Fruit fly (Drosophila melanogaster) whole organism, adult: ENCODE results near the gene Or2a.

Source experiments
- CG11617 ChIP-seq: fragments of 200-800 bp; sonication (Bioruptor generic); optimal IDR thresholded peaks from 2 replicates; lab custom pipeline; 2017; ENCODE audit warnings: mild to moderate bottlenecking, missing biosample characterization, missing genetic modification reagents, missing genetic modification characterization
- CG12768 ChIP-seq: fragments of 200-800 bp; sonication (Bioruptor generic); optimal IDR thresholded peaks from 2 replicates; lab custom pipeline; 2017; ENCODE audit warnings: missing biosample characterization, missing genetic modification characterization, mild to moderate bottlenecking, moderate library complexity, missing genetic modification reagents
- CG14711 ChIP-seq: fragments of 200-800 bp; sonication (Bioruptor generic); optimal IDR thresholded peaks from 2 replicates; lab custom pipeline; 2018; ENCODE audit warnings: missing biosample characterization, mild to moderate bottlenecking, missing genetic modification characterization, moderate library complexity
- CG1620 ChIP-seq: fragments of 200-800 bp; sonication (Bioruptor generic); optimal IDR thresholded peaks from 2 replicates; lab custom pipeline; 2016; ENCODE audit warnings: missing biosample characterization, missing genetic modification characterization
- CG33017 ChIP-seq: fragments of 200-800 bp; sonication (Bioruptor generic); optimal IDR thresholded peaks from 2 replicates; lab custom pipeline; 2018; ENCODE audit warnings: missing biosample characterization, mild to moderate bottlenecking, missing genetic modification characterization, moderate library complexity
- CG5204 ChIP-seq: fragments of 200-800 bp; sonication (Bioruptor generic); optimal IDR thresholded peaks from 2 replicates; lab custom pipeline; 2016; ENCODE audit warnings: missing biosample characterization, missing genetic modification characterization
- CG7045 ChIP-seq: fragments of 200-800 bp; sonication (Bioruptor generic); optimal IDR thresholded peaks from 2 replicates; lab custom pipeline; 2017; ENCODE audit warnings: missing biosample characterization, mild to moderate bottlenecking, missing genetic modification characterization
- CG7101 ChIP-seq: fragments of 200-800 bp; sonication (Bioruptor generic); optimal IDR thresholded peaks from 2 replicates; lab custom pipeline; 2018; ENCODE audit warnings: missing biosample characterization, mild to moderate bottlenecking, missing genetic modification characterization, moderate library complexity
- Clk ChIP-seq: fragments of 200-800 bp; sonication (Bioruptor generic); optimal IDR thresholded peaks from 2 replicates; lab custom pipeline; 2017; ENCODE audit warnings: missing biosample characterization, missing genetic modification characterization
- Crg-1 ChIP-seq: fragments of 200-800 bp; sonication (Bioruptor generic); optimal IDR thresholded peaks from 2 replicates; lab custom pipeline; 2016; ENCODE audit warnings: missing biosample characterization, missing genetic modification characterization
- Hr96 ChIP-seq: fragments of 200-800 bp; sonication (Bioruptor generic); optimal IDR thresholded peaks from 2 replicates; lab custom pipeline; 2016; ENCODE audit warnings: missing biosample characterization, missing genetic modification characterization
- Mnt ChIP-seq: fragments of 200-800 bp; sonication (Bioruptor generic); optimal IDR thresholded peaks from 2 replicates; lab custom pipeline; 2016; ENCODE audit warnings: missing biosample characterization, mild to moderate bottlenecking, missing genetic modification characterization
- bab1 ChIP-seq: fragments of 200-800 bp; sonication (Bioruptor generic); optimal IDR thresholded peaks from 3 replicates; lab custom pipeline; 2019; ENCODE audit warnings: missing biosample characterization, mild to moderate bottlenecking, missing genetic modification characterization, moderate library complexity
- cic ChIP-seq: fragments of 200-800 bp; sonication (Bioruptor generic); optimal IDR thresholded peaks from 2 replicates; lab custom pipeline; 2017; ENCODE audit warnings: missing biosample characterization, mild to moderate bottlenecking, missing genetic modification characterization, moderate library complexity
- cnc ChIP-seq, 2 experiments: fragments of >200 bp; optimal IDR thresholded peaks; 2 replicates each; lab custom pipeline; 2017
- kay ChIP-seq: fragments of 200-800 bp; sonication (Bioruptor generic); peaks from one replicate; lab custom pipeline; 2016; ENCODE audit warnings: missing biosample characterization, missing genetic modification characterization, borderline replicate concordance
- ovo ChIP-seq: fragments of 200-800 bp; sonication (Bioruptor generic); optimal IDR thresholded peaks from 2 replicates; lab custom pipeline; 2016; ENCODE audit warnings: missing biosample characterization, missing genetic modification characterization
- pad ChIP-seq: fragments of 200-800 bp; sonication (Bioruptor generic); optimal IDR thresholded peaks from 3 replicates; lab custom pipeline; 2017; ENCODE audit warnings: missing biosample characterization, missing genetic modification characterization, mild to moderate bottlenecking, moderate library complexity, missing genetic modification reagents
- tj ChIP-seq: fragments of 200-800 bp; sonication (Bioruptor generic); optimal IDR thresholded peaks from 3 replicates; lab custom pipeline; 2017; ENCODE audit warnings: missing biosample characterization, mild to moderate bottlenecking, missing genetic modification characterization, moderate library complexity
- toe ChIP-seq: fragments of 200-800 bp; sonication (Bioruptor generic); optimal IDR thresholded peaks from 2 replicates; lab custom pipeline; 2016; ENCODE audit warnings: missing biosample characterization, missing genetic modification characterization

Gene Or2a

dm6 chrX:2245931-2246330 lies at the start of gene Or2a:
TSS of gene Or2a (plus strand) at chrX:2246231.
- TF ChIP-seq bab1 (GFP tag; lab: Kevin White, UChicago) (no peak), CG7101 (tag; lab: Kevin White, UChicago) (no peak), tj (GFP tag; lab: Kevin White, UChicago) (no peak), Clk (GFP tag; lab: Kevin White, UChicago) (no peak), CG11617 (GFP tag; lab: Kevin White, UChicago) (no peak), ovo (GFP tag; lab: Kevin White, UChicago) (no peak), CG5204 (no peak), CG33017 (tag; lab: Kevin White, UChicago) (no peak), kay (GFP tag; lab: Kevin White, UChicago) (no peak), CG1620 (GFP tag; lab: Kevin White, UChicago) (no peak), CG12768 (GFP tag; lab: Kevin White, UChicago) (no peak), Mnt (GFP tag; lab: Kevin White, UChicago) (no peak), Hr96 (GFP tag; lab: Kevin White, UChicago) (no peak), pad (GFP tag; lab: Kevin White, UChicago) (no peak), cic (no peak), CG7045 (GFP tag; lab: Kevin White, UChicago) (no peak), cnc (optimal IDR thresholded peaks at IDR 0.05; lab: Kevin White, UChicago) (no peak), Crg-1 (GFP tag; lab: Kevin White, UChicago) (no peak)

dm6 chrX:2197414-2198271 lies 48.4 kb upstream of the Or2a start:
- TF ChIP-seq CG12768 (GFP tag; lab: Kevin White, UChicago) (no peak), CG14711 (tag; lab: Kevin White, UChicago) (no peak), CG33017 (tag; lab: Kevin White, UChicago) (no peak), CG7101 (tag; lab: Kevin White, UChicago) (no peak), Crg-1 (GFP tag; lab: Kevin White, UChicago) (no peak), pad (GFP tag; lab: Kevin White, UChicago) (no peak), bab1 (GFP tag; lab: Kevin White, UChicago) (no peak), CG11617 (GFP tag; lab: Kevin White, UChicago) (no peak), CG5204 (no peak), ovo (GFP tag; lab: Kevin White, UChicago) (no peak), cnc (optimal IDR thresholded peaks at IDR 0.05; lab: Kevin White, UChicago) (no peak), CG1620 (GFP tag; lab: Kevin White, UChicago) (no peak), toe (GFP tag; lab: Kevin White, UChicago) (no peak), Hr96 (GFP tag; lab: Kevin White, UChicago) (no peak), kay (GFP tag; lab: Kevin White, UChicago) (no peak), tj (GFP tag; lab: Kevin White, UChicago) (no peak), cic (no peak), Clk (GFP tag; lab: Kevin White, UChicago) (no peak)

dm6 chrX:2198272-2198571 lies 47.8 kb upstream of the Or2a start:
- TF ChIP-seq kay (GFP tag; lab: Kevin White, UChicago): no peak
- no peak for TF ChIP-seq CG33017 (tag; lab: Kevin White, UChicago)
- TF ChIP-seq bab1 (GFP tag; lab: Kevin White, UChicago): no peak
- no peak for TF ChIP-seq CG5204
- TF ChIP-seq ovo (GFP tag; lab: Kevin White, UChicago): no peak
- TF ChIP-seq CG7101 (tag; lab: Kevin White, UChicago): no peak
- TF ChIP-seq Mnt (GFP tag; lab: Kevin White, UChicago): no peak
- TF ChIP-seq Hr96 (GFP tag; lab: Kevin White, UChicago): no peak
- no peak for TF ChIP-seq toe (GFP tag; lab: Kevin White, UChicago)

- TF ChIP-seq pad (GFP tag; lab: Kevin White, UChicago) (peak; percentile 10), CG12768 (GFP tag; lab: Kevin White, UChicago) (peak; percentile 6), cic (peak; percentile 53), tj (GFP tag; lab: Kevin White, UChicago) (no peak), Mnt (GFP tag; lab: Kevin White, UChicago) (peak; percentile 14), kay (GFP tag; lab: Kevin White, UChicago) (no peak)
Observed at dm6 chrX:2199303-2199702, 46.7 kb upstream of the Or2a start.

dm6 chrX:2203766-2204165 lies 42.3 kb upstream of the Or2a start, which contains the start of gene FarO:
TSS of gene FarO (minus strand) at chrX:2203866.
- no peak for TF ChIP-seq CG14711 (tag; lab: Kevin White, UChicago)
- TF ChIP-seq CG1620 (GFP tag; lab: Kevin White, UChicago): no peak
- no peak for TF ChIP-seq CG5204
- TF ChIP-seq ovo (GFP tag; lab: Kevin White, UChicago): no peak
- TF ChIP-seq CG11617 (GFP tag; lab: Kevin White, UChicago): no peak
- no peak for TF ChIP-seq toe (GFP tag; lab: Kevin White, UChicago)
- no peak for TF ChIP-seq pad (GFP tag; lab: Kevin White, UChicago)
- no peak for TF ChIP-seq Hr96 (GFP tag; lab: Kevin White, UChicago)
- no peak for TF ChIP-seq tj (GFP tag; lab: Kevin White, UChicago)
- no peak for TF ChIP-seq CG12768 (GFP tag; lab: Kevin White, UChicago)
- no peak for TF ChIP-seq cic
- no peak for TF ChIP-seq CG33017 (tag; lab: Kevin White, UChicago)
- TF ChIP-seq CG7045 (GFP tag; lab: Kevin White, UChicago): no peak
- TF ChIP-seq CG7101 (tag; lab: Kevin White, UChicago): no peak
- no peak for TF ChIP-seq Mnt (GFP tag; lab: Kevin White, UChicago)
